Worm (Caenorhabditis elegans): ENCODE data around the gene cnp-3.

cnp-3 gene

DNA sequence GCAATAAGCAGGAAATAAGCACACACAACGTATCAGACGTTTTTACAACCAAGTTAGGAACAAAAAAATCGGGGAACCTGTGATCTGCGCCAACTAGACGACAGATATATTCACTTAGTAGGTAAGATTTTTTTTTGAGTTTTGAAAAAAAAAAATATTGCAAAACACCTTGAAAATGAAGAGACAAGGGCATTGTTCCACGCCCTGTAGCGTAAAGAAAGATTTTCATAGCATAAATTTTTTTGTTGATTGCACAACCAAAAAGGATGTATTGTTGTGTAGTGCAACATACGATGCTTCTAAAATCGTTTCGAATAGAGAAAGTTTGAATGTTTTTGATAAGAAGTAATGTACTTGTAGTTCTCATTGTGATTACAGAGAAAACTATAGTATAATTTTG, 42.2 kb upstream of the cnp-3 start:
- no peak for TF ChIP-seq unc-62 (GFP tag; optimal IDR thresholded peaks at IDR 0.05)
- TF ChIP-seq nhr-25 (tag; optimal IDR thresholded peaks at IDR 0.05), result no peak
- TF ChIP-seq nhr-67 (tag; optimal IDR thresholded peaks at IDR 0.05), result no peak
- TF ChIP-seq pha-4 (tag; optimal IDR thresholded peaks at IDR 0.05), result no peak
- no peak for TF ChIP-seq nhr-76 (tag; optimal IDR thresholded peaks at IDR 0.05)
- no peak for TF ChIP-seq elt-3 (tag; optimal IDR thresholded peaks at IDR 0.05)
- TF ChIP-seq ceh-28 (tag; optimal IDR thresholded peaks at IDR 0.05), result no peak
- TF ChIP-seq lin-39 (tag; optimal IDR thresholded peaks at IDR 0.05), result no peak
- TF ChIP-seq tbx-2 (tag; optimal IDR thresholded peaks at IDR 0.05), result no peak
- no peak for TF ChIP-seq lin-15B (tag; optimal IDR thresholded peaks at IDR 0.05)
- TF ChIP-seq ceh-9 (tag; optimal IDR thresholded peaks at IDR 0.05), result no peak
- TF ChIP-seq fkh-10 (GFP tag; optimal IDR thresholded peaks at IDR 0.05), result no peak

DNA sequence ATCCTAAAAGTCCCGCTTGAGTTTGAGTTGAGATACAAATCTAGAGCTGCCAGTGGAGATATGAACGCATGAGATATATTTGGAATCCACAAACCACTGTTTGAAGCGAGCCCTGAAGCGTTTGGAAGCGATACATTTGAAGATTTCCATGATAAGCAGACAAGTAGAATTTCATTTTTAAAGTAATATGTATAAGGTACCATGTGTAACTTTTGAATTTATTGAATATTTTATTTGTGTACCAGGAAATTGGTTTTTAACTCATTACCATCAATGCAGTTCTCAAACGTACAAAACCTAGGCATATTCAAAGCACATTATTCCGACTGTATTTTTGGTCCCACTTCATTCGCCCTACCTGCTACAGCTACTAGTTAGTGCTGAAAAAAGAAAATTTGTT, 40.3 kb upstream of the cnp-3 start, which contains the start of gene B0302.2:
Gene B0302.2 (plus strand): TSS at position 301 of the 400 bp plus-strand sequence.
- no peak for TF ChIP-seq lin-39 (tag; optimal IDR thresholded peaks at IDR 0.05)
- TF ChIP-seq ceh-28 (tag; optimal IDR thresholded peaks at IDR 0.05), result no peak
- no peak for TF ChIP-seq R02D3.7 (tag; optimal IDR thresholded peaks at IDR 0.05)
- no peak for TF ChIP-seq fos-1 (tag; optimal IDR thresholded peaks at IDR 0.05)
- TF ChIP-seq lin-15B (tag; optimal IDR thresholded peaks at IDR 0.05), result no peak
- no peak for TF ChIP-seq pqm-1 (tag; optimal IDR thresholded peaks at IDR 0.05)
- no peak for TF ChIP-seq nhr-12 (tag; optimal IDR thresholded peaks at IDR 0.05)
- no peak for TF ChIP-seq ZK546.5 (tag; optimal IDR thresholded peaks at IDR 0.05)
- no peak for TF ChIP-seq mdl-1 (tag; optimal IDR thresholded peaks at IDR 0.05)
- TF ChIP-seq hmg-11 (tag; optimal IDR thresholded peaks at IDR 0.05), result no peak
- TF ChIP-seq nhr-11 (tag; optimal IDR thresholded peaks at IDR 0.05), result no peak

DNA sequence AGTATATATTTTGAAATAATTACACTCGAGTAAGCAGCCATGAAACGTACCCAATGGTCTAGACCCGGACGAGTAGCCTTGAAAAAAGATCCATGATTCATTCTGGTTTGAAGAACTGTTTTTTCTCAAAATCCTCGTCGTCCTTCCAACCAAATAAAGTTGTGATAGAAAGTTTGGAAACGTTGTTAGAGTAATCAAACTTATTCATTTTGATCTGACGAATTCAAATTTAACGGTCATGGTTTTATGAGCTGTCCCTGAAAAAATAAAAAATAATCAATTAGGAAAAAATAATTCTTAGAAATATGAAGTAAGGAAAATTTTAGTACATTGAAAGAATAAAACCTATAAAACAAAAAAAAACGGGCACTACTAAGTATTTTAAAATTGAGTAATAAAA, 38.8 kb upstream of the cnp-3 start, which contains the start of gene B0302.4:
Gene B0302.4 (minus strand): TSS at position 101 of the 400 bp plus-strand sequence.
- no peak for TF ChIP-seq elt-3 (tag; optimal IDR thresholded peaks at IDR 0.05)
- no peak for TF ChIP-seq lsy-12 (tag; optimal IDR thresholded peaks at IDR 0.05)
- no peak for TF ChIP-seq aly-2 (tag; optimal IDR thresholded peaks at IDR 0.05)
- TF ChIP-seq fkh-10 (GFP tag; optimal IDR thresholded peaks at IDR 0.05), result no peak
- TF ChIP-seq nhr-77 (tag; optimal IDR thresholded peaks at IDR 0.05), result no peak
- no peak for TF ChIP-seq nhr-76 (tag; optimal IDR thresholded peaks at IDR 0.05)
- TF ChIP-seq jun-1 (tag; optimal IDR thresholded peaks at IDR 0.05), result no peak
- no peak for TF ChIP-seq fkh-2 (tag; optimal IDR thresholded peaks at IDR 0.05)
- TF ChIP-seq nhr-237 (tag; optimal IDR thresholded peaks at IDR 0.05), result no peak
- TF ChIP-seq nhr-28 (tag; optimal IDR thresholded peaks at IDR 0.05), result no peak
- no peak for TF ChIP-seq ztf-4 (tag; optimal IDR thresholded peaks at IDR 0.05)
- no peak for TF ChIP-seq nhr-25 (tag; optimal IDR thresholded peaks at IDR 0.05)
- no peak for TF ChIP-seq ztf-11 (tag; optimal IDR thresholded peaks at IDR 0.05)
- TF ChIP-seq ceh-82 (tag; optimal IDR thresholded peaks at IDR 0.05), result no peak

DNA sequence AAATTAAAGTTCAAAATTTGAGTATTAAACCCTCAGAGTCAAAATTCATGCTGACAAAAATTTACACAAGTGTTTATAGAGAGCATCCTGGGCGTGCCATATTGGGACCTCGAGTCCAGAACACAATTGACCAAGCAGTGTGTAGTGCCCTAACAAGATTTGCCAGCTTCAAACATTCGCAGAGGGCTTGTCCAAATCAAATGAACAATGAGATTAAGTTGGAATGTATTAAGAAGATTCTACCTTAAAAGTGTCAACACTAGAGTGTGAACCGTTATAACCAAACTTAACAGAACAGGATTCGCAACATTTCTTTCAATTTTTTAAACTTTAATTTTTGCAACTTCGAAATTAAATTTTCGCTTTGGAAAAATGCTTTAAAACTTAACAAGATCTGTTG, 32.5 kb upstream of the cnp-3 start:
- no peak for TF ChIP-seq ceh-16 (tag; optimal IDR thresholded peaks at IDR 0.05)
- TF ChIP-seq nhr-43 (tag; optimal IDR thresholded peaks at IDR 0.05; ENCODE audit: poor library complexity, severe bottlenecking), result no peak
- no peak for TF ChIP-seq elt-2 (tag; optimal IDR thresholded peaks at IDR 0.05)
- no peak for TF ChIP-seq fkh-2 (tag; optimal IDR thresholded peaks at IDR 0.05)
- no peak for TF ChIP-seq daf-12 (tag; optimal IDR thresholded peaks at IDR 0.05)
- no peak for TF ChIP-seq unc-39 (tag; optimal IDR thresholded peaks at IDR 0.05)
- TF ChIP-seq fkh-10 (GFP tag; optimal IDR thresholded peaks at IDR 0.05), result no peak
- no peak for TF ChIP-seq nfya-1 (tag; optimal IDR thresholded peaks at IDR 0.05; ENCODE audit: insufficient read depth)

DNA sequence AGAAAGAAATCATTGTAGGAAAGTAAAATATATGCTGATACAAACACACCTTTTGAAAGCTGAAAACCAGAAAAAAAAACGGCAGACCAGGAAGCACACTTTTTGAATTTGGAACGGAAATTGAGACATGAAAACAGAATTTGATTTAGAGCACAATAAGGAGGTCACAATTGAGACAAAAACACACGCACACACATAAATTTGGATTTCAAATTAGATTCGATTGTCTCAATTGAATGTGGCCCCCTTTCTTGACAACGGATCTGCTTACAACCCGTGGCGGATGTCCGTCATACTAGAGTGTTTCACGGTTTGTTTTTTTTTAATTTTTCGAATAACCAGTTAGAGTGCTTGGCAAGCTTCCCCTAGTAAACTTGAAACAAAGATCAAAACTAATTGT, 30.2 kb upstream of the cnp-3 start:
- no peak for TF ChIP-seq pha-4 (tag; optimal IDR thresholded peaks at IDR 0.05)
- no peak for TF ChIP-seq unc-62 (GFP tag; optimal IDR thresholded peaks at IDR 0.05)
- TF ChIP-seq elt-1 (tag; optimal IDR thresholded peaks at IDR 0.05), result no peak
- no peak for TF ChIP-seq ZK546.5 (tag; optimal IDR thresholded peaks at IDR 0.05)
- TF ChIP-seq daf-12 (tag; optimal IDR thresholded peaks at IDR 0.05), result no peak
- TF ChIP-seq jun-1 (tag; optimal IDR thresholded peaks at IDR 0.05), result no peak
- TF ChIP-seq lin-15B (tag; optimal IDR thresholded peaks at IDR 0.05), result no peak
- no peak for TF ChIP-seq sea-2 (GFP tag; optimal IDR thresholded peaks at IDR 0.05)
- no peak for TF ChIP-seq nhr-237 (tag; optimal IDR thresholded peaks at IDR 0.05)
- no peak for TF ChIP-seq ceh-16 (tag; optimal IDR thresholded peaks at IDR 0.05)
- no peak for TF ChIP-seq egl-27 (tag; optimal IDR thresholded peaks at IDR 0.05)
- TF ChIP-seq nhr-76 (tag; optimal IDR thresholded peaks at IDR 0.05), result no peak
- TF ChIP-seq unc-39 (tag; optimal IDR thresholded peaks at IDR 0.05), result no peak
- TF ChIP-seq zag-1 (tag; optimal IDR thresholded peaks at IDR 0.05), result no peak
- TF ChIP-seq ceh-82 (tag; optimal IDR thresholded peaks at IDR 0.05), result no peak
- no peak for TF ChIP-seq elt-2 (tag; optimal IDR thresholded peaks at IDR 0.05)
